Fruit fly (Drosophila melanogaster): ENCODE data around the gene CG13877.

The CG13877 gene

DNA sequence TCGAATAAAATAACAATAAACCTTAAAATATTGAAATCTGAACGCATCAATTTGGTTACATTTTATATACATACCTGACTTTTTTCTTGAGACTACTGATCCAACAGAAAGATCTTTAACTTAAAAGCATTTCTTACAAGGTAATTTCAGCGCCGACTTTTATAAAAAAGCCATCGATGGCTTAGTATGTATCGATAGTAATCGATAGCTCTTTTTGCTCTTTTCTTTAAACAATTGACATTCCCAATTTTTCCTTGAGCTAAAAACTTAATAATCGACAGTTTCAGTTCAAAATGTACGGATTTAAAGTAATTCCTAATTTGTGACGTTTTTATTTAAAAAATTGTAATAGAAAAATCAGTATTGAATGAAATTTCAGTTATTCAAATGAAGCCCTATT is 43.4 kb upstream of the CG13877 start (continued):
- TF ChIP-seq repo (GFP tag; optimal IDR thresholded peaks at IDR 0.05) (no peak), Gsc (GFP tag; IDR thresholded peaks at IDR 0.05) (no peak), chm (GFP tag; IDR thresholded peaks at IDR 0.05) (no peak), CG1792 (GFP tag; optimal IDR thresholded peaks at IDR 0.05) (no peak), CG5180 (GFP tag; optimal IDR thresholded peaks at IDR 0.05) (no peak), ara (GFP tag; IDR thresholded peaks at IDR 0.05) (no peak), CG18262 (tag; optimal IDR thresholded peaks at IDR 0.05) (no peak), CG13287 (GFP tag; IDR thresholded peaks at IDR 0.05; ENCODE audit: partially characterized antibody) (peak; percentile 96), ind (GFP tag; optimal IDR thresholded peaks at IDR 0.05) (no peak), Vsx1 (GFP tag; optimal IDR thresholded peaks at IDR 0.05) (no peak), CG11085 (GFP tag; IDR thresholded peaks at IDR 0.05) (no peak), CG6654 (GFP tag; optimal IDR thresholded peaks at IDR 0.05) (no peak), sna (GFP tag; IDR thresholded peaks at IDR 0.05; ENCODE audit: partially characterized antibody) (peak; percentile 91), gfzf (GFP tag; optimal IDR thresholded peaks at IDR 0.05) (peak; percentile 28), Dref (GFP tag; IDR thresholded peaks at IDR 0.05) (peak; percentile 90), MBD-R2 (GFP tag; IDR thresholded peaks at IDR 0.05) (peak; percentile 26; the same call in 1 of the 2 replicates), CG31388 (GFP tag; optimal IDR thresholded peaks at IDR 0.05) (no peak), CG11504 (tag; optimal IDR thresholded peaks at IDR 0.05) (no peak), CG11093 (GFP tag; IDR thresholded peaks at IDR 0.05) (no peak), vnd (GFP tag; IDR thresholded peaks at IDR 0.05; ENCODE audit: partially characterized antibody) (peak; percentile 81), CG8281 (tag; optimal IDR thresholded peaks at IDR 0.05) (no peak), az2 (GFP tag; optimal IDR thresholded peaks at IDR 0.05) (no peak), cwo (GFP tag; optimal IDR thresholded peaks at IDR 0.05) (no peak), jing (GFP tag; optimal IDR thresholded peaks at IDR 0.05) (no peak), H2.0 (GFP tag; IDR thresholded peaks at IDR 0.05) (no peak), p53 (GFP tag; optimal IDR thresholded peaks at IDR 0.05) (no peak)

DNA sequence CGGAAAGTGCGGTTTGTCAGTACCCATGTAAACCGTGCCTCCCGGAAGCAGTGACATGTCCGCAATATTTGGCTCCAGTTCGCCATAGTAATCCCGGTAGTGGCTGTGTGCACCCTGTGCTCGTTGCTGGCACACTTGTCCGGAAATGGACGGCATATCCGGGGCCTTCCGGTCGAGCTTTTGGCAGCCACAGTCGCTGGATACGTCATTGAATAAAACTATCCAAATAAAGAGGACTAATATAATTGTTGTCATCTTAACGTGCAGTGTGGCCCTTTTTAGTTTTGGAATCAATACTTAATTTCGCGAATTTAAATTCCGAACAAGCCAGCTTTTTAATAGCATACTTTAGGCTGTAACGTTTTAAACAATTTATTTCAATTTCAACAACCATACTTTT is 41.9 kb upstream of the CG13877 start, which contains the start of gene CG7049:
TSS of gene CG7049 (minus strand) at position 280 of the 400 bp plus-strand sequence.
- TF ChIP-seq CG43689 (GFP tag; IDR thresholded peaks at IDR 0.05) (no peak), CG12659 (GFP tag; optimal IDR thresholded peaks at IDR 0.05) (peak; percentile 35), CG3281 (GFP tag; optimal IDR thresholded peaks at IDR 0.05) (peak; percentile 22), CG12236 (GFP tag; optimal IDR thresholded peaks at IDR 0.05) (no peak), CG14710 (tag; optimal IDR thresholded peaks at IDR 0.05) (peak; percentile 29), CG13287 (GFP tag; IDR thresholded peaks at IDR 0.05; ENCODE audit: partially characterized antibody) (peak; percentile 59), CG4424 (GFP tag; optimal IDR thresholded peaks at IDR 0.05) (peak; percentile 5), E2f1 (GFP tag; IDR thresholded peaks at IDR 0.05) (no peak), lola (GFP tag; optimal IDR thresholded peaks at IDR 0.05) (peak in 1 of 3 experiments; percentile 23), slp2 (GFP tag; optimal IDR thresholded peaks at IDR 0.05) (no peak), CG8388 (GFP tag; optimal IDR thresholded peaks at IDR 0.05) (no peak), Fer1 (GFP tag; optimal IDR thresholded peaks at IDR 0.05) (peak; percentile 3), hbn (GFP tag; IDR thresholded peaks at IDR 0.05; ENCODE audit: partially characterized antibody) (no peak), CG10147 (GFP tag; optimal IDR thresholded peaks at IDR 0.05) (peak; percentile 14), Xbp1 (GFP tag; optimal IDR thresholded peaks at IDR 0.05) (no peak), mirr (GFP tag; optimal IDR thresholded peaks at IDR 0.05) (no peak), CG14860 (GFP tag; IDR thresholded peaks at IDR 0.05; ENCODE audit: partially characterized antibody) (0 out of 3 replicates have a peak, but pooled peaks have one; percentile 5), CG17912 (GFP tag; optimal IDR thresholded peaks at IDR 0.05) (no peak), lab (GFP tag; optimal IDR thresholded peaks at IDR 0.05) (no peak), CG8281 (tag; optimal IDR thresholded peaks at IDR 0.05) (no peak), hkb (optimal IDR thresholded peaks at IDR 0.05) (no peak), hkb (GFP tag; IDR thresholded peaks at IDR 0.05) (peak; percentile 42; the same call in 1 of the 2 replicates), PHDP (tag; optimal IDR thresholded peaks at IDR 0.05) (peak; percentile 12), corto (GFP tag; optimal IDR thresholded peaks at IDR 0.05) (no peak), CG11093 (GFP tag; IDR thresholded peaks at IDR 0.05) (no peak), sqz (GFP tag; optimal IDR thresholded peaks at IDR 0.05) (no peak), grau (tag; optimal IDR thresholded peaks at IDR 0.05) (no peak), CG3995 (GFP tag; optimal IDR thresholded peaks at IDR 0.05) (peak; percentile 79)
